Worm (Caenorhabditis elegans): ENCODE data around the gene mboa-1.

The mboa-1 gene

ce11 chrX:16046379-16046778 lies 15.8 kb downstream of the mboa-1 start:
- no peak for TF ChIP-seq lin-1 (GFP tag; IDR thresholded peaks at IDR 0.05)
- no peak for TF ChIP-seq zip-2 (tag; optimal IDR thresholded peaks at IDR 0.05)
- no peak for TF ChIP-seq nhr-41 (GFP tag; IDR thresholded peaks at IDR 0.05)
- TF ChIP-seq aha-1 (tag) = peak; percentile 98
- TF ChIP-seq nhr-6 (tag; optimal IDR thresholded peaks at IDR 0.05) = no peak
- no peak for TF ChIP-seq mes-2 (tag; optimal IDR thresholded peaks at IDR 0.05; ENCODE audit: poor library complexity, severe bottlenecking)
- TF ChIP-seq unc-62 (GFP tag; optimal IDR thresholded peaks at IDR 0.05 in 1 of 2) = peak in 1 of 2 experiments; percentile 85
- no peak for TF ChIP-seq unc-62 (tag; optimal IDR thresholded peaks at IDR 0.05)
- TF ChIP-seq Y5F2A.4 (GFP tag; optimal IDR thresholded peaks at IDR 0.05) = no peak

- TF ChIP-seq lin-39 (tag; optimal IDR thresholded peaks at IDR 0.05) (no peak), ceh-28 (tag; optimal IDR thresholded peaks at IDR 0.05) (no peak), mep-1 (tag; optimal IDR thresholded peaks at IDR 0.05) (no peak), nhr-41 (GFP tag; IDR thresholded peaks at IDR 0.05) (no peak), ztf-11 (tag; optimal IDR thresholded peaks at IDR 0.05) (no peak), cey-2 (tag; optimal IDR thresholded peaks at IDR 0.05; ENCODE audit: borderline replicate concordance, insufficient read depth) (no peak), lin-1 (GFP tag; IDR thresholded peaks at IDR 0.05) (no peak), ceh-62 (tag; optimal IDR thresholded peaks at IDR 0.05) (no peak), nhr-111 (GFP tag; optimal IDR thresholded peaks at IDR 0.05) (no peak), daf-8 (GFP tag; IDR thresholded peaks at IDR 0.05) (no peak), jun-1 (tag; optimal IDR thresholded peaks at IDR 0.05) (no peak), snpc-4 (tag; optimal IDR thresholded peaks at IDR 0.05) (no peak), ctbp-1 (GFP tag; IDR thresholded peaks at IDR 0.05) (no peak), nhr-77 (tag; optimal IDR thresholded peaks at IDR 0.05) (no peak), ztf-7 (tag; optimal IDR thresholded peaks at IDR 0.05) (no peak), ama-1 (optimal IDR thresholded peaks at IDR 0.05) (no peak), lin-29 (GFP tag; IDR thresholded peaks at IDR 0.05) (no peak)
Measured at ce11 chrX:16049573-16049972, 19.0 kb downstream of the mboa-1 start, which contains the start of gene cpd-2. TSS of gene cpd-2 (plus strand) at chrX:16049873.

- no peak for TF ChIP-seq ZK337.2 (GFP tag; IDR thresholded peaks at IDR 0.05)
- no peak for TF ChIP-seq skn-1 (tag; optimal IDR thresholded peaks at IDR 0.05)
- no peak for TF ChIP-seq hmg-1.1 (GFP tag; IDR thresholded peaks at IDR 0.05)
- TF ChIP-seq nhr-102 (tag; optimal IDR thresholded peaks at IDR 0.05) = no peak
- no peak for TF ChIP-seq nhr-48 (tag; optimal IDR thresholded peaks at IDR 0.05)
- TF ChIP-seq Y48G9A.11 (GFP tag; IDR thresholded peaks at IDR 0.05) = no peak
- TF ChIP-seq ces-1 (GFP tag; optimal IDR thresholded peaks at IDR 0.05) = no peak
- TF ChIP-seq aly-2 (tag; optimal IDR thresholded peaks at IDR 0.05) = no peak
- TF ChIP-seq lin-15B (tag; optimal IDR thresholded peaks at IDR 0.05) = no peak
- no peak for TF ChIP-seq attf-4 (tag; optimal IDR thresholded peaks at IDR 0.05)
- TF ChIP-seq ceh-62 (tag; optimal IDR thresholded peaks at IDR 0.05) = no peak
- no peak for TF ChIP-seq fkh-10 (GFP tag; optimal IDR thresholded peaks at IDR 0.05)
- no peak for TF ChIP-seq snpc-1.2 (GFP tag; IDR thresholded peaks at IDR 0.05)
- no peak for TF ChIP-seq saeg-2 (GFP tag; IDR thresholded peaks at IDR 0.05)
- no peak for TF ChIP-seq mes-2 (tag; optimal IDR thresholded peaks at IDR 0.05; ENCODE audit: poor library complexity, severe bottlenecking)
- TF ChIP-seq nhr-76 (tag; optimal IDR thresholded peaks at IDR 0.05) = no peak
- TF ChIP-seq dmd-8 (GFP tag; IDR thresholded peaks at IDR 0.05) = no peak
- no peak for TF ChIP-seq ceh-44 (GFP tag; IDR thresholded peaks at IDR 0.05)
- no peak for TF ChIP-seq T26A8.4 (GFP tag; IDR thresholded peaks at IDR 0.05)
Measured at ce11 chrX:16055245-16055644, 24.6 kb downstream of the mboa-1 start, which contains the start of gene T27A8.7. TSS of gene T27A8.7 (plus strand) at chrX:16055545.
